Worm (Caenorhabditis elegans) whole organism, young adult: ENCODE measurements around the gene srv-9.

ENCODE experiments used
- ama-1 ChIP-seq, 3 experiments: fragments of 150-350 bp in 1 of 3; sonication (generic microtip) in 2 of 3; optimal IDR thresholded peaks; 2 replicates each; lab custom pipeline; 2014 to 2018; ENCODE audit warnings: missing biosample characterization in 2 of 3, missing genetic modification characterization in 2 of 3, missing genetic modification reagents in 2 of 3
- ets-4 ChIP-seq: fragments of 200-800 bp; sonication (Bioruptor generic); optimal IDR thresholded peaks from 2 replicates; lab custom pipeline; 2018; ENCODE audit warnings: mild to moderate bottlenecking, missing genetic modification characterization, missing compliant biosample characterization
- hlh-12 ChIP-seq: sonication (generic microtip); optimal IDR thresholded peaks from 2 replicates; lab custom pipeline; 2016; ENCODE audit warnings: missing genetic modification characterization, missing compliant biosample characterization
- nhr-27 ChIP-seq: fragments of 200-800 bp; sonication (Bioruptor generic); optimal IDR thresholded peaks from 2 replicates; lab custom pipeline; 2018; ENCODE audit warnings: mild to moderate bottlenecking, missing genetic modification characterization, moderate library complexity, missing compliant biosample characterization
- rpc-1 ChIP-seq, 2 experiments: fragments of 150-350 bp in 1 of 2; sonication (generic microtip) in 1 of 2; optimal IDR thresholded peaks; 2 replicates each; lab custom pipeline; 2014 to 2018; ENCODE audit warnings: missing biosample characterization in 1 of 2, missing genetic modification characterization in 1 of 2, missing genetic modification reagents in 1 of 2, missing genotype in 1 of 2
- snpc-4 ChIP-seq, 5 experiments: fragments of 150-350 bp in 1 of 5; sonication (generic microtip) in 4 of 5; optimal IDR thresholded peaks; 2 replicates each; lab custom pipeline; 2014 to 2018; ENCODE audit warnings: missing genetic modification characterization in 5 of 5, missing biosample characterization in 3 of 5, antibody characterized with exemption in 2 of 5, mild to moderate bottlenecking in 2 of 5, missing compliant biosample characterization in 2 of 5, missing genotype in 2 of 5, moderate library complexity in 2 of 5, missing genetic modification reagents in 1 of 5
- unc-130 ChIP-seq: sonication (generic microtip); optimal IDR thresholded peaks from 2 replicates; lab custom pipeline; 2016; ENCODE audit warnings: missing genetic modification reagents, missing genetic modification characterization, missing compliant biosample characterization

ce11 chrV:13380980-13381379, 42.0 kb downstream of the srv-9 start, which contains the start of gene cpz-2:
- no peak for TF ChIP-seq hlh-12 (tag; lab: Kevin White, UChicago)
- no peak for TF ChIP-seq nhr-27 (tag; lab: Kevin White, UChicago)
- TF ChIP-seq snpc-4 (GFP tag; optimal IDR thresholded peaks at IDR 0.05; lab: Kevin White, UChicago): no peak
- TF ChIP-seq snpc-4 (tag; optimal IDR thresholded peaks at IDR 0.05; lab: Kevin White, UChicago): no peak
- TF ChIP-seq ets-4: no peak
- no peak for TF ChIP-seq ama-1 (optimal IDR thresholded peaks at IDR 0.05; lab: Kevin White, UChicago)
- no peak for TF ChIP-seq ama-1 (GFP tag; optimal IDR thresholded peaks at IDR 0.05; lab: Kevin White, UChicago)
- no peak for TF ChIP-seq unc-130 (GFP tag; lab: Kevin White, UChicago)
- TF ChIP-seq rpc-1 (optimal IDR thresholded peaks at IDR 0.05; lab: Kevin White, UChicago): no peak
- no peak for TF ChIP-seq rpc-1 (tag; optimal IDR thresholded peaks at IDR 0.05; lab: Kevin White, UChicago)
